Worm (Caenorhabditis elegans) whole organism, L2 larva: ENCODE measurements around the gene T23D5.8.

ENCODE experiments used
- aly-2 ChIP-seq: fragments of 150-350 bp; optimal IDR thresholded peaks from 2 replicates; lab custom pipeline; 2014; ENCODE audit warnings: missing biosample characterization, missing genetic modification characterization
- unc-39 ChIP-seq: fragments of 150-350 bp; optimal IDR thresholded peaks from 2 replicates; lab custom pipeline; 2014; ENCODE audit warnings: missing biosample characterization, missing genetic modification characterization
- ztf-11 ChIP-seq: sonication (generic microtip); optimal IDR thresholded peaks from 2 replicates; lab custom pipeline; 2017; ENCODE audit warnings: missing biosample characterization, missing genetic modification characterization

- no peak for TF ChIP-seq unc-39 (tag; lab: Kevin White, UChicago)
- no peak for TF ChIP-seq aly-2 (tag; lab: Kevin White, UChicago)
- no peak for TF ChIP-seq ztf-11 (tag; lab: Kevin White, UChicago)
Measured at ce11 chrV:15776651-15777050, 28.4 kb upstream of the T23D5.8 start, which contains the start of gene nhr-283.
